Worm (Caenorhabditis elegans): ENCODE data around the gene cnd-1.

The cnd-1 gene

ce11 chrIII:5260394-5260793, 16.0 kb upstream of the cnd-1 start, which contains the start of gene gop-3:
gop-3 (plus strand) TSS chrIII:5260694.
- no peak for TF ChIP-seq unc-62 (GFP tag; optimal IDR thresholded peaks at IDR 0.05)

ce11 chrIII:5258918-5259317, 14.5 kb upstream of the cnd-1 start, which contains the start of gene gop-2:
gop-2 (plus strand) TSS chrIII:5259023.
- no peak for TF ChIP-seq unc-62 (GFP tag; optimal IDR thresholded peaks at IDR 0.05)

ce11 chrIII:5254108-5254507, 9.7 kb upstream of the cnd-1 start, which contains the start of the genes sumv-1 and gop-1:
sumv-1 (minus strand) TSS chrIII:5254187.
gop-1 (plus strand) TSS chrIII:5254438.
- TF ChIP-seq unc-62 (GFP tag; optimal IDR thresholded peaks at IDR 0.05) = no peak

ce11 chrIII:5248706-5249105, 4.3 kb upstream of the cnd-1 start:
- TF ChIP-seq unc-62 (GFP tag; optimal IDR thresholded peaks at IDR 0.05) = no peak

ce11 chrIII:5245067-5245466, 628 bp upstream of the cnd-1 start:
- TF ChIP-seq unc-62 (GFP tag; optimal IDR thresholded peaks at IDR 0.05) = no peak

ce11 chrIII:5241854-5242253, 2.6 kb downstream of the cnd-1 start:
- TF ChIP-seq unc-62 (GFP tag; optimal IDR thresholded peaks at IDR 0.05) = no peak

ce11 chrIII:5236104-5236503, 8.3 kb downstream of the cnd-1 start, which contains the start of gene prx-10:
prx-10 (plus strand) TSS chrIII:5236404.
- TF ChIP-seq unc-62 (GFP tag; optimal IDR thresholded peaks at IDR 0.05) = no peak

- no peak for TF ChIP-seq unc-62 (GFP tag; optimal IDR thresholded peaks at IDR 0.05)
Observed at ce11 chrIII:5234312-5234711, 10.1 kb downstream of the cnd-1 start, which contains the start of gene mrps-26. mrps-26 (plus strand) TSS chrIII:5234612.

ce11 chrIII:5233140-5233539, 11.3 kb downstream of the cnd-1 start:
- TF ChIP-seq unc-62 (GFP tag; optimal IDR thresholded peaks at IDR 0.05) = no peak

- no peak for TF ChIP-seq unc-62 (GFP tag; optimal IDR thresholded peaks at IDR 0.05)
Observed at ce11 chrIII:5230415-5230814, 14.0 kb downstream of the cnd-1 start, which contains the start of gene prmt-5. prmt-5 (plus strand) TSS chrIII:5230555.

- no peak for TF ChIP-seq unc-62 (GFP tag; optimal IDR thresholded peaks at IDR 0.05)
Observed at ce11 chrIII:5229511-5230250, 14.8 kb downstream of the cnd-1 start.

- no peak for TF ChIP-seq unc-62 (GFP tag; optimal IDR thresholded peaks at IDR 0.05)
Observed at ce11 chrIII:5228839-5229238, 15.6 kb downstream of the cnd-1 start.

- TF ChIP-seq unc-62 (GFP tag; optimal IDR thresholded peaks at IDR 0.05) = no peak
Observed at ce11 chrIII:5227831-5228467, 16.5 kb downstream of the cnd-1 start, which contains the start of the genes C34E10.12, C34E10.10 and atp-2. C34E10.12 (minus strand) TSS chrIII:5227881. C34E10.10 (minus strand) TSS chrIII:5227884. atp-2 (plus strand) TSS chrIII:5228417.

- TF ChIP-seq unc-62 (GFP tag; optimal IDR thresholded peaks at IDR 0.05) = no peak
Observed at ce11 chrIII:5225321-5225720, 19.1 kb downstream of the cnd-1 start, which contains the start of gene nex-1. nex-1 (plus strand) TSS chrIII:5225621.

- no peak for TF ChIP-seq unc-62 (GFP tag; optimal IDR thresholded peaks at IDR 0.05)
Observed at ce11 chrIII:5224908-5225307, 19.5 kb downstream of the cnd-1 start.

ce11 chrIII:5222777-5223176, 21.7 kb downstream of the cnd-1 start:
- no peak for TF ChIP-seq unc-62 (GFP tag; optimal IDR thresholded peaks at IDR 0.05)

ce11 chrIII:5221820-5222219, 22.6 kb downstream of the cnd-1 start:
- TF ChIP-seq unc-62 (GFP tag; optimal IDR thresholded peaks at IDR 0.05) = no peak

Data from whole organism, dauer.